Worm (Caenorhabditis elegans) whole organism, L1 larva: Measurements from ENCODE around the gene srg-45.
A peak's percentile ranks its signal among the peaks of the same experiment; 100 is the strongest.

Experiments used
- F16B12.6 ChIP-seq: fragments of 150-350 bp; optimal IDR thresholded peaks from 2 replicates; lab custom pipeline; 2014; ENCODE audit warnings: missing biosample characterization, missing genetic modification characterization
- Y116A8C.19 ChIP-seq: sonication (generic microtip); optimal IDR thresholded peaks from 2 replicates; lab custom pipeline; 2016; ENCODE audit warnings: missing compliant biosample characterization, missing genetic modification characterization, borderline replicate concordance
- aly-2 ChIP-seq: fragments of 150-350 bp; optimal IDR thresholded peaks from 2 replicates; lab custom pipeline; 2014; ENCODE audit warnings: missing biosample characterization, missing genetic modification characterization
- ceh-82 ChIP-seq, 3 experiments: fragments of 150-350 bp in 1 of 3; sonication (generic microtip) in 2 of 3; optimal IDR thresholded peaks; 2 replicates each; lab custom pipeline; 2014 to 2017; ENCODE audit warnings: missing biosample characterization in 3 of 3, missing genetic modification characterization in 3 of 3
- ceh-88 ChIP-seq: fragments of 200-800 bp; sonication (Bioruptor generic); IDR thresholded peaks from 2 replicates; pipeline ENCODE4 v1.3.6; 2022; ENCODE audit warnings: missing genetic modification characterization, missing compliant biosample characterization
- ces-1 ChIP-seq: fragments of 150-350 bp; optimal IDR thresholded peaks from 2 replicates; lab custom pipeline; 2014; ENCODE audit warnings: missing biosample characterization, missing genetic modification reagents, missing genetic modification characterization
- dpl-1 ChIP-seq, 3 experiments: fragments of 150-350 bp in 2 of 3; sonication (generic microtip) in 1 of 3; optimal IDR thresholded peaks; 2 replicates each; lab custom pipeline; 2014 to 2017; ENCODE audit warnings: missing biosample characterization in 3 of 3, missing genetic modification characterization in 3 of 3, missing genetic modification reagents in 3 of 3
- dsc-1 ChIP-seq: sonication (generic microtip); optimal IDR thresholded peaks from 2 replicates; lab custom pipeline; 2016; ENCODE audit warnings: mild to moderate bottlenecking, missing genetic modification characterization, missing compliant biosample characterization
- efl-1 ChIP-seq, 4 experiments: fragments of 150-350 bp; optimal IDR thresholded peaks in 3 of 4; peaks in 1 of 4; 1 replicate in 1 of 4; 2 replicates in 3 of 4; lab custom pipeline; 2014; ENCODE audit warnings: missing biosample characterization in 2 of 4, missing genetic modification characterization in 2 of 4, missing genetic modification reagents in 2 of 4
- egl-27 ChIP-seq, 2 experiments: fragments of 150-350 bp in 1 of 2; sonication (generic microtip); optimal IDR thresholded peaks; 3 replicates each; lab custom pipeline; 2017 to 2018; ENCODE audit warnings: missing biosample characterization in 2 of 2, missing genetic modification characterization in 2 of 2, missing genetic modification reagents in 2 of 2
- fkh-10 ChIP-seq: sonication (generic microtip); optimal IDR thresholded peaks from 2 replicates; lab custom pipeline; 2017; ENCODE audit warnings: missing biosample characterization, missing genetic modification reagents, missing genetic modification characterization
- fkh-8 ChIP-seq: sonication (generic microtip); optimal IDR thresholded peaks from 2 replicates; lab custom pipeline; 2016; ENCODE audit warnings: mild to moderate bottlenecking, missing genetic modification characterization, missing compliant biosample characterization
- hlh-4 ChIP-seq: sonication (generic microtip); optimal IDR thresholded peaks from 2 replicates; lab custom pipeline; 2016; ENCODE audit warnings: mild to moderate bottlenecking, missing genetic modification characterization, missing compliant biosample characterization
- hpl-2 ChIP-seq: fragments of 150-350 bp; optimal IDR thresholded peaks from 2 replicates; lab custom pipeline; 2014; ENCODE audit warnings: missing biosample characterization, missing genetic modification reagents, missing genetic modification characterization
- irx-1 ChIP-seq: sonication (generic microtip); optimal IDR thresholded peaks from 2 replicates; lab custom pipeline; 2016; ENCODE audit warnings: missing genetic modification characterization, missing compliant biosample characterization
- isw-1 ChIP-seq: fragments of 200-800 bp; sonication (Bioruptor generic); IDR thresholded peaks from 2 replicates; pipeline ENCODE4 v1.3.6; 2022; ENCODE audit warnings: missing genetic modification characterization, missing compliant biosample characterization
- lin-13 ChIP-seq: fragments of 150-350 bp; optimal IDR thresholded peaks from 2 replicates; lab custom pipeline; 2014; ENCODE audit warnings: missing biosample characterization, missing genetic modification reagents, missing genetic modification characterization
- lin-14 ChIP-seq: fragments of 200-800 bp; sonication (Bioruptor generic); optimal IDR thresholded peaks from 2 replicates; lab custom pipeline; 2018; ENCODE audit warnings: mild to moderate bottlenecking, missing genetic modification characterization, moderate library complexity, missing compliant biosample characterization
- lir-3 ChIP-seq: sonication (generic microtip); optimal IDR thresholded peaks from 2 replicates; lab custom pipeline; 2016; ENCODE audit warnings: mild to moderate bottlenecking, missing genetic modification characterization, moderate library complexity, missing compliant biosample characterization; ENCODE audit not compliant: poor library complexity
- lsy-2 ChIP-seq, 2 experiments: fragments of 150-350 bp; optimal IDR thresholded peaks; 2 replicates each; lab custom pipeline; 2014; ENCODE audit warnings: missing biosample characterization in 2 of 2, missing genetic modification characterization in 2 of 2
- mep-1 ChIP-seq: fragments of 150-350 bp; optimal IDR thresholded peaks from 2 replicates; lab custom pipeline; 2014; ENCODE audit warnings: missing biosample characterization, missing genetic modification characterization
- nhr-11 ChIP-seq: fragments of 150-350 bp; optimal IDR thresholded peaks from 2 replicates; lab custom pipeline; 2014; ENCODE audit warnings: missing biosample characterization, missing genetic modification characterization
- nhr-19 ChIP-seq: fragments of 200-800 bp; sonication (Bioruptor generic); conservative IDR thresholded peaks from 2 replicates; pipeline ENCODE4 v1.3.6; 2022; ENCODE audit warnings: missing genetic modification characterization, missing compliant biosample characterization
- nhr-28 ChIP-seq: fragments of 150-350 bp; optimal IDR thresholded peaks from 2 replicates; lab custom pipeline; 2014; ENCODE audit warnings: missing biosample characterization, missing genetic modification characterization
- nhr-71 ChIP-seq: sonication (generic microtip); optimal IDR thresholded peaks from 2 replicates; lab custom pipeline; 2016; ENCODE audit warnings: mild to moderate bottlenecking, missing genetic modification characterization, moderate library complexity, missing compliant biosample characterization
- pax-3 ChIP-seq: fragments of 200-800 bp; sonication (Bioruptor generic); optimal IDR thresholded peaks from 2 replicates; lab custom pipeline; 2018; ENCODE audit warnings: mild to moderate bottlenecking, missing genetic modification characterization, moderate library complexity, missing compliant biosample characterization
- rnt-1 ChIP-seq: sonication (generic microtip); optimal IDR thresholded peaks from 2 replicates; lab custom pipeline; 2016; ENCODE audit warnings: mild to moderate bottlenecking, missing genetic modification characterization, moderate library complexity, missing compliant biosample characterization
- skn-1 ChIP-seq: fragments of 150-350 bp; optimal IDR thresholded peaks from 2 replicates; lab custom pipeline; 2014; ENCODE audit warnings: missing biosample characterization, missing genetic modification characterization
- snpc-4 ChIP-seq: fragments of 150-350 bp; optimal IDR thresholded peaks from 2 replicates; lab custom pipeline; 2014; ENCODE audit warnings: missing biosample characterization, missing genetic modification characterization
- sptf-1 ChIP-seq: fragments of 150-350 bp; optimal IDR thresholded peaks from 2 replicates; lab custom pipeline; 2014; ENCODE audit warnings: missing biosample characterization, missing genetic modification characterization
- sup-37 ChIP-seq: fragments of 200-800 bp; sonication (Bioruptor generic); optimal IDR thresholded peaks from 2 replicates; lab custom pipeline; 2018; ENCODE audit warnings: mild to moderate bottlenecking, missing genetic modification characterization, missing compliant biosample characterization
- swsn-7 ChIP-seq: sonication (generic microtip); optimal IDR thresholded peaks from 2 replicates; lab custom pipeline; 2016; ENCODE audit warnings: missing genetic modification characterization, missing compliant biosample characterization
- unc-130 ChIP-seq: fragments of 150-350 bp; optimal IDR thresholded peaks from 2 replicates; lab custom pipeline; 2017; ENCODE audit warnings: missing biosample characterization, missing genetic modification characterization, inconsistent platforms
- unc-86 ChIP-seq: sonication (generic microtip); optimal IDR thresholded peaks from 2 replicates; lab custom pipeline; 2016; ENCODE audit warnings: missing genetic modification characterization, missing compliant biosample characterization
- zip-4 ChIP-seq: fragments of 200-800 bp; sonication (Bioruptor generic); optimal IDR thresholded peaks from 2 replicates; lab custom pipeline; 2018; ENCODE audit warnings: mild to moderate bottlenecking, missing genetic modification characterization, moderate library complexity, missing compliant biosample characterization

srg-45 gene

ce11 chrV:12307011-12307540 is at the start of gene srg-45:
Gene srg-45, plus strand, starts transcription at chrV:12307490.
- peak; percentile 69 for TF ChIP-seq aly-2 (tag; lab: Kevin White, UChicago)
- no peak for TF ChIP-seq Y116A8C.19 (tag; lab: Kevin White, UChicago)
- TF ChIP-seq hlh-4 (tag; lab: Kevin White, UChicago) = no peak
- TF ChIP-seq nhr-19 = no peak
- TF ChIP-seq lsy-2 (tag; optimal IDR thresholded peaks at IDR 0.05; lab: Kevin White, UChicago) = peak in 1 of 2 experiments; percentile 15
- TF ChIP-seq lin-13 (GFP tag; lab: Kevin White, UChicago) = no peak
- TF ChIP-seq F16B12.6 = no peak
- TF ChIP-seq ces-1 (GFP tag; lab: Kevin White, UChicago) = no peak

- no peak for TF ChIP-seq hpl-2 (GFP tag; lab: Kevin White, UChicago)
- TF ChIP-seq pax-3 (tag; lab: Kevin White, UChicago) = peak; percentile 28
- TF ChIP-seq sup-37 = no peak
- no peak for TF ChIP-seq lir-3 (tag; lab: Kevin White, UChicago)
- TF ChIP-seq fkh-8 (tag; lab: Kevin White, UChicago) = peak; percentile 13
- TF ChIP-seq Y116A8C.19 (tag; lab: Kevin White, UChicago) = no peak
- TF ChIP-seq swsn-7 (tag; lab: Kevin White, UChicago) = no peak
- TF ChIP-seq nhr-28 (tag; lab: Kevin White, UChicago) = no peak
- no peak for TF ChIP-seq dpl-1 (GFP tag; optimal IDR thresholded peaks at IDR 0.05; lab: Kevin White, UChicago)
- no peak for TF ChIP-seq lin-13 (GFP tag; lab: Kevin White, UChicago)
- TF ChIP-seq nhr-11 = no peak
- TF ChIP-seq dsc-1 = peak; percentile 40
- TF ChIP-seq ceh-88 (GFP tag; lab: Robert Waterston, UW) = no peak
- no peak for TF ChIP-seq F16B12.6
- TF ChIP-seq sptf-1 (tag; lab: Kevin White, UChicago) = no peak
- TF ChIP-seq mep-1 = no peak
- no peak for TF ChIP-seq irx-1
- no peak for TF ChIP-seq efl-1 (optimal IDR thresholded peaks at IDR 0.05; lab: Kevin White, UChicago)
- no peak for TF ChIP-seq efl-1 (GFP tag; optimal IDR thresholded peaks at IDR 0.05 in 1 of 2; lab: Kevin White, UChicago)
- TF ChIP-seq, all 84 proteins: peak for 3
Observed at ce11 chrV:12258922-12259321, 48.4 kb upstream of the srg-45 start, which contains the start of gene ugt-56. Gene ugt-56, plus strand, starts transcription at chrV:12258982.

ce11 chrV:12261377-12261776 is 45.9 kb upstream of the srg-45 start, which contains the start of gene tbb-6:
Gene tbb-6, plus strand, starts transcription at chrV:12261531.
- TF ChIP-seq nhr-71 (tag; lab: Kevin White, UChicago) (peak; percentile 46), ceh-88 (GFP tag; lab: Robert Waterston, UW) (no peak), isw-1 (GFP tag; lab: Robert Waterston, UW) (no peak), snpc-4 (tag; lab: Kevin White, UChicago) (no peak), nhr-11 (no peak), efl-1 (optimal IDR thresholded peaks at IDR 0.05; lab: Kevin White, UChicago) (no peak), efl-1 (GFP tag; optimal IDR thresholded peaks at IDR 0.05 in 1 of 2; lab: Kevin White, UChicago) (peak in 1 of 2 experiments; percentile 4), skn-1 (tag; lab: Kevin White, UChicago) (peak; percentile 48), zip-4 (GFP tag; lab: Kevin White, UChicago) (peak; percentile 75), egl-27 (tag; optimal IDR thresholded peaks at IDR 0.05; lab: Kevin White, UChicago) (no peak)

- no peak for TF ChIP-seq efl-1 (optimal IDR thresholded peaks at IDR 0.05; lab: Kevin White, UChicago)
- TF ChIP-seq efl-1 (GFP tag; optimal IDR thresholded peaks at IDR 0.05 in 1 of 2; lab: Kevin White, UChicago) = peak in 1 of 2 experiments; percentile 48
- TF ChIP-seq ceh-82 (tag; optimal IDR thresholded peaks at IDR 0.05; lab: Kevin White, UChicago) = no peak
- TF ChIP-seq aly-2 (tag; lab: Kevin White, UChicago) = no peak
- TF ChIP-seq, all 84 proteins: peak for 1
Observed at ce11 chrV:12263723-12264122, 43.6 kb upstream of the srg-45 start, which contains the start of gene ssp-35. Gene ssp-35, minus strand, starts transcription at chrV:12263823.

ce11 chrV:12269272-12269767 is 38.0 kb upstream of the srg-45 start, which contains the start of gene twk-24:
Gene twk-24, minus strand, starts transcription at chrV:12269322.
- TF ChIP-seq unc-86 (tag; lab: Kevin White, UChicago) (no peak), unc-130 (tag; lab: Kevin White, UChicago) (peak; percentile 14), fkh-10 (no peak), lin-14 (peak; percentile 72), efl-1 (optimal IDR thresholded peaks at IDR 0.05; lab: Kevin White, UChicago) (peak in 1 of 2 experiments; percentile 0), efl-1 (GFP tag; optimal IDR thresholded peaks at IDR 0.05 in 1 of 2; lab: Kevin White, UChicago) (no peak), mep-1 (peak; percentile 8), nhr-71 (tag; lab: Kevin White, UChicago) (peak; percentile 43), rnt-1 (peak; percentile 51)
